Worm (Caenorhabditis elegans) whole organism, L1 larva: ENCODE results near the gene Y62E10A.20.

Experiments
- C04F5.9 ChIP-seq: sonication (generic microtip); optimal IDR thresholded peaks from 2 replicates; lab custom pipeline; 2016; ENCODE audit warnings: missing genetic modification characterization, missing compliant biosample characterization
- C34B4.2 ChIP-seq: sonication (generic microtip); optimal IDR thresholded peaks from 2 replicates; lab custom pipeline; 2017; ENCODE audit warnings: mild to moderate bottlenecking, missing genetic modification characterization, missing compliant biosample characterization
- Y116A8C.19 ChIP-seq: sonication (generic microtip); optimal IDR thresholded peaks from 2 replicates; lab custom pipeline; 2016; ENCODE audit warnings: missing compliant biosample characterization, missing genetic modification characterization, borderline replicate concordance
- aly-2 ChIP-seq: fragments of 150-350 bp; optimal IDR thresholded peaks from 2 replicates; lab custom pipeline; 2014; ENCODE audit warnings: missing biosample characterization, missing genetic modification characterization
- blmp-1 ChIP-seq: fragments of 150-350 bp; optimal IDR thresholded peaks from 2 replicates; lab custom pipeline; 2014; ENCODE audit warnings: missing biosample characterization, missing genetic modification characterization
- ceh-82 ChIP-seq, 3 experiments: fragments of 150-350 bp in 1 of 3; sonication (generic microtip) in 2 of 3; optimal IDR thresholded peaks; 2 replicates each; lab custom pipeline; 2014 to 2017; ENCODE audit warnings: missing biosample characterization in 3 of 3, missing genetic modification characterization in 3 of 3
- ceh-88 ChIP-seq: fragments of 200-800 bp; sonication (Bioruptor generic); IDR thresholded peaks from 2 replicates; pipeline ENCODE4 v1.3.6; 2022; ENCODE audit warnings: missing genetic modification characterization, missing compliant biosample characterization
- ceh-90 ChIP-seq: sonication (generic microtip); optimal IDR thresholded peaks from 2 replicates; lab custom pipeline; 2016; ENCODE audit warnings: missing genetic modification characterization, missing compliant biosample characterization
- ces-1 ChIP-seq: fragments of 150-350 bp; optimal IDR thresholded peaks from 2 replicates; lab custom pipeline; 2014; ENCODE audit warnings: missing biosample characterization, missing genetic modification reagents, missing genetic modification characterization
- dpl-1 ChIP-seq, 3 experiments: fragments of 150-350 bp in 2 of 3; sonication (generic microtip) in 1 of 3; optimal IDR thresholded peaks; 2 replicates each; lab custom pipeline; 2014 to 2017; ENCODE audit warnings: missing biosample characterization in 3 of 3, missing genetic modification characterization in 3 of 3, missing genetic modification reagents in 3 of 3
- efl-3 ChIP-seq: fragments of 200-800 bp; sonication (Bioruptor generic); optimal IDR thresholded peaks from 2 replicates; lab custom pipeline; 2018; ENCODE audit warnings: mild to moderate bottlenecking, missing genetic modification characterization, missing compliant biosample characterization
- egl-13 ChIP-seq: sonication (generic microtip); optimal IDR thresholded peaks from 2 replicates; lab custom pipeline; 2016; ENCODE audit warnings: missing genotype, missing genetic modification reagents, missing genetic modification characterization, missing compliant biosample characterization
- egl-27 ChIP-seq, 2 experiments: fragments of 150-350 bp in 1 of 2; sonication (generic microtip); optimal IDR thresholded peaks; 3 replicates each; lab custom pipeline; 2017 to 2018; ENCODE audit warnings: missing biosample characterization in 2 of 2, missing genetic modification characterization in 2 of 2, missing genetic modification reagents in 2 of 2
- fkh-4 ChIP-seq: sonication (generic microtip); optimal IDR thresholded peaks from 2 replicates; lab custom pipeline; 2016; ENCODE audit warnings: missing compliant biosample characterization, missing genetic modification characterization, borderline replicate concordance
- fkh-8 ChIP-seq: sonication (generic microtip); optimal IDR thresholded peaks from 2 replicates; lab custom pipeline; 2016; ENCODE audit warnings: mild to moderate bottlenecking, missing genetic modification characterization, missing compliant biosample characterization
- hlh-17 ChIP-seq: fragments of 200-800 bp; sonication (Bioruptor generic); optimal IDR thresholded peaks from 2 replicates; lab custom pipeline; 2018; ENCODE audit warnings: missing genetic modification characterization, mild to moderate bottlenecking, missing compliant biosample characterization, moderate library complexity, borderline replicate concordance
- hlh-4 ChIP-seq: sonication (generic microtip); optimal IDR thresholded peaks from 2 replicates; lab custom pipeline; 2016; ENCODE audit warnings: mild to moderate bottlenecking, missing genetic modification characterization, missing compliant biosample characterization
- hpl-2 ChIP-seq: fragments of 150-350 bp; optimal IDR thresholded peaks from 2 replicates; lab custom pipeline; 2014; ENCODE audit warnings: missing biosample characterization, missing genetic modification reagents, missing genetic modification characterization
- irx-1 ChIP-seq: sonication (generic microtip); optimal IDR thresholded peaks from 2 replicates; lab custom pipeline; 2016; ENCODE audit warnings: missing genetic modification characterization, missing compliant biosample characterization
- isw-1 ChIP-seq: fragments of 200-800 bp; sonication (Bioruptor generic); IDR thresholded peaks from 2 replicates; pipeline ENCODE4 v1.3.6; 2022; ENCODE audit warnings: missing genetic modification characterization, missing compliant biosample characterization
- jun-1 ChIP-seq: fragments of 150-350 bp; optimal IDR thresholded peaks from 2 replicates; lab custom pipeline; 2014; ENCODE audit warnings: missing biosample characterization, missing genetic modification reagents, missing genetic modification characterization
- lin-14 ChIP-seq: fragments of 200-800 bp; sonication (Bioruptor generic); optimal IDR thresholded peaks from 2 replicates; lab custom pipeline; 2018; ENCODE audit warnings: mild to moderate bottlenecking, missing genetic modification characterization, moderate library complexity, missing compliant biosample characterization
- lin-15B ChIP-seq: fragments of 150-350 bp; sonication (generic microtip); optimal IDR thresholded peaks from 3 replicates; lab custom pipeline; 2014; ENCODE audit warnings: missing biosample characterization, missing genetic modification characterization
- lin-39 ChIP-seq: fragments of 150-350 bp; optimal IDR thresholded peaks from 2 replicates; lab custom pipeline; 2014; ENCODE audit warnings: missing biosample characterization, missing genetic modification reagents, missing genetic modification characterization
- lsy-2 ChIP-seq, 2 experiments: fragments of 150-350 bp; optimal IDR thresholded peaks; 2 replicates each; lab custom pipeline; 2014; ENCODE audit warnings: missing biosample characterization in 2 of 2, missing genetic modification characterization in 2 of 2
- mdl-1 ChIP-seq, 2 experiments: fragments of 150-350 bp; optimal IDR thresholded peaks; 2 replicates each; lab custom pipeline; 2014 to 2017; ENCODE audit warnings: missing biosample characterization in 2 of 2, missing genetic modification characterization in 2 of 2, inconsistent platforms in 1 of 2
- nhr-11 ChIP-seq: fragments of 150-350 bp; optimal IDR thresholded peaks from 2 replicates; lab custom pipeline; 2014; ENCODE audit warnings: missing biosample characterization, missing genetic modification characterization
- nhr-12 ChIP-seq: sonication (generic microtip); optimal IDR thresholded peaks from 2 replicates; lab custom pipeline; 2017; ENCODE audit warnings: missing biosample characterization, missing genetic modification characterization
- nhr-20 ChIP-seq: sonication (generic microtip); optimal IDR thresholded peaks from 2 replicates; lab custom pipeline; 2016; ENCODE audit warnings: mild to moderate bottlenecking, missing genetic modification characterization, missing compliant biosample characterization
- nhr-237 ChIP-seq: fragments of 150-350 bp; optimal IDR thresholded peaks from 2 replicates; lab custom pipeline; 2014; ENCODE audit warnings: missing biosample characterization, missing genetic modification characterization
- nhr-71 ChIP-seq: sonication (generic microtip); optimal IDR thresholded peaks from 2 replicates; lab custom pipeline; 2016; ENCODE audit warnings: mild to moderate bottlenecking, missing genetic modification characterization, moderate library complexity, missing compliant biosample characterization
- nhr-76 ChIP-seq: sonication (generic microtip); optimal IDR thresholded peaks from 2 replicates; lab custom pipeline; 2017; ENCODE audit warnings: missing biosample characterization, missing genetic modification characterization
- nhr-77 ChIP-seq: fragments of 150-350 bp; optimal IDR thresholded peaks from 2 replicates; lab custom pipeline; 2014; ENCODE audit warnings: missing biosample characterization, missing genetic modification characterization
- nhr-84 ChIP-seq: sonication (generic microtip); optimal IDR thresholded peaks from 2 replicates; lab custom pipeline; 2017; ENCODE audit warnings: missing biosample characterization, missing genetic modification characterization
- nhr-90 ChIP-seq: sonication (generic microtip); optimal IDR thresholded peaks from 2 replicates; lab custom pipeline; 2016; ENCODE audit warnings: mild to moderate bottlenecking, missing genetic modification characterization, missing compliant biosample characterization; ENCODE audit not compliant: poor library complexity
- pag-3 ChIP-seq: sonication (generic microtip); optimal IDR thresholded peaks from 2 replicates; lab custom pipeline; 2017; ENCODE audit warnings: missing genetic modification characterization, mild to moderate bottlenecking, missing compliant biosample characterization, antibody characterized with exemption, borderline replicate concordance; ENCODE audit not compliant: insufficient read depth
- pax-3 ChIP-seq: fragments of 200-800 bp; sonication (Bioruptor generic); optimal IDR thresholded peaks from 2 replicates; lab custom pipeline; 2018; ENCODE audit warnings: mild to moderate bottlenecking, missing genetic modification characterization, moderate library complexity, missing compliant biosample characterization
- pqm-1 ChIP-seq: sonication (generic microtip); optimal IDR thresholded peaks from 3 replicates; lab custom pipeline; 2017; ENCODE audit warnings: missing biosample characterization, missing genetic modification characterization
- rnt-1 ChIP-seq: sonication (generic microtip); optimal IDR thresholded peaks from 2 replicates; lab custom pipeline; 2016; ENCODE audit warnings: mild to moderate bottlenecking, missing genetic modification characterization, moderate library complexity, missing compliant biosample characterization
- skn-1 ChIP-seq: fragments of 150-350 bp; optimal IDR thresholded peaks from 2 replicates; lab custom pipeline; 2014; ENCODE audit warnings: missing biosample characterization, missing genetic modification characterization
- snpc-4 ChIP-seq: fragments of 150-350 bp; optimal IDR thresholded peaks from 2 replicates; lab custom pipeline; 2014; ENCODE audit warnings: missing biosample characterization, missing genetic modification characterization
- snu-23 ChIP-seq: sonication (generic microtip); optimal IDR thresholded peaks from 2 replicates; lab custom pipeline; 2016; ENCODE audit warnings: missing genetic modification characterization, missing compliant biosample characterization
- sox-4 ChIP-seq: sonication (generic microtip); optimal IDR thresholded peaks from 2 replicates; lab custom pipeline; 2016; ENCODE audit warnings: missing genetic modification characterization, missing compliant biosample characterization
- sup-37 ChIP-seq: fragments of 200-800 bp; sonication (Bioruptor generic); optimal IDR thresholded peaks from 2 replicates; lab custom pipeline; 2018; ENCODE audit warnings: mild to moderate bottlenecking, missing genetic modification characterization, missing compliant biosample characterization
- swsn-7 ChIP-seq: sonication (generic microtip); optimal IDR thresholded peaks from 2 replicates; lab custom pipeline; 2016; ENCODE audit warnings: missing genetic modification characterization, missing compliant biosample characterization
- tbx-2 ChIP-seq: sonication (generic microtip); optimal IDR thresholded peaks from 2 replicates; lab custom pipeline; 2016; ENCODE audit warnings: missing genetic modification characterization, missing compliant biosample characterization
- tlp-1 ChIP-seq: fragments of 150-350 bp; optimal IDR thresholded peaks from 2 replicates; lab custom pipeline; 2014; ENCODE audit warnings: missing biosample characterization, missing genetic modification characterization
- unc-130 ChIP-seq: fragments of 150-350 bp; optimal IDR thresholded peaks from 2 replicates; lab custom pipeline; 2017; ENCODE audit warnings: missing biosample characterization, missing genetic modification characterization, inconsistent platforms
- unc-86 ChIP-seq: sonication (generic microtip); optimal IDR thresholded peaks from 2 replicates; lab custom pipeline; 2016; ENCODE audit warnings: missing genetic modification characterization, missing compliant biosample characterization
- unc-98 ChIP-seq: fragments of 200-800 bp; sonication (Bioruptor generic); IDR thresholded peaks from 2 replicates; pipeline ENCODE4 v1.3.6; 2022; ENCODE audit warnings: missing genetic modification characterization, missing compliant biosample characterization
- xbp-1 ChIP-seq: sonication (generic microtip); optimal IDR thresholded peaks from 2 replicates; lab custom pipeline; 2016; ENCODE audit warnings: missing genetic modification characterization, missing compliant biosample characterization
- zip-4 ChIP-seq: fragments of 200-800 bp; sonication (Bioruptor generic); optimal IDR thresholded peaks from 2 replicates; lab custom pipeline; 2018; ENCODE audit warnings: mild to moderate bottlenecking, missing genetic modification characterization, moderate library complexity, missing compliant biosample characterization
- ztf-11 ChIP-seq, 2 experiments: sonication (generic microtip); optimal IDR thresholded peaks; 2 replicates each; lab custom pipeline; 2016 to 2017; ENCODE audit warnings: missing genetic modification characterization in 2 of 2, missing biosample characterization in 1 of 2, missing compliant biosample characterization in 1 of 2

Gene Y62E10A.20

DNA sequence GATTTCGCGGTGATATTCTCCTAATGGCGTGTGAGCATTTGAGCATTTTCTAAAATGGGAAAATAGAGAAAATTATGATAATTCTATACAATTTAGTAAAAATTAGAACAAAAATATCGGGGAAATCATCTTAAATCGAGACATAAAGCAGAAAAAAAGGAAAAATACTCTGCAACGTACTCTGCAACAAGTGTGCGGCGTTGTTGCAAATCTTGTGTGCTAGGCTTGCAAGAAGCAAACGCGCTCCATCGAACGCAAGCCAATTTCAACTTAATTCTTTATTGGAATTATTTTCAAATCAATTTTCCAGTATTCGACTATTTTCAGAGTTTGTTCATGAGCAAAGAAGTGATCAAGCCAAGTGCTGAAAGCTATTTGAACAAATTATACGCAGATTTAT, at the start of gene Y62E10A.20, which contains the start of the genes Y62E10A.23 and mdt-9:
Gene Y62E10A.20, minus strand, starts transcription at position 49 of the 400 bp plus-strand sequence.
Gene Y62E10A.23, plus strand, starts transcription at position 282 of the 400 bp plus-strand sequence.
Gene mdt-9, plus strand, starts transcription at position 338 of the 400 bp plus-strand sequence.
- TF ChIP-seq pqm-1 (tag; lab: Kevin White, UChicago) (no peak), nhr-71 (tag; lab: Kevin White, UChicago) (peak; percentile 84), sox-4 (tag; lab: Kevin White, UChicago) (peak; percentile 18), zip-4 (GFP tag; lab: Kevin White, UChicago) (no peak), isw-1 (GFP tag; lab: Robert Waterston, UW) (peak; percentile 59), efl-3 (GFP tag; lab: Kevin White, UChicago) (no peak), unc-98 (GFP tag; lab: Robert Waterston, UW) (no peak), C34B4.2 (tag; lab: Kevin White, UChicago) (no peak), snu-23 (peak; percentile 83), aly-2 (tag; lab: Kevin White, UChicago) (peak; percentile 42), irx-1 (peak; percentile 54), swsn-7 (tag; lab: Kevin White, UChicago) (peak; percentile 74), unc-130 (tag; lab: Kevin White, UChicago) (peak; percentile 90), mdl-1 (tag; optimal IDR thresholded peaks at IDR 0.05; lab: Kevin White, UChicago) (peak in 1 of 2 experiments; percentile 69), snpc-4 (tag; lab: Kevin White, UChicago) (peak; percentile 28), unc-86 (tag; lab: Kevin White, UChicago) (peak; percentile 69), nhr-77 (tag; lab: Kevin White, UChicago) (peak; percentile 41), fkh-4 (tag; lab: Kevin White, UChicago) (no peak), skn-1 (tag; lab: Kevin White, UChicago) (peak; percentile 90), blmp-1 (peak; percentile 75), dpl-1 (GFP tag; optimal IDR thresholded peaks at IDR 0.05; lab: Kevin White, UChicago) (peak; percentile 63 to 76 (median 75)), nhr-20 (tag; lab: Kevin White, UChicago) (peak; percentile 72), ceh-88 (GFP tag; lab: Robert Waterston, UW) (no peak), C04F5.9 (tag; lab: Kevin White, UChicago) (peak; percentile 24), rnt-1 (tag; lab: Kevin White, UChicago) (peak; percentile 85), tlp-1 (tag; lab: Kevin White, UChicago) (no peak), lin-15B (peak; percentile 89), sup-37 (GFP tag; lab: Kevin White, UChicago) (no peak), jun-1 (tag; lab: Kevin White, UChicago) (peak; percentile 64), nhr-11 (no peak), xbp-1 (tag; lab: Kevin White, UChicago) (peak; percentile 75), hlh-4 (tag; lab: Kevin White, UChicago) (no peak), nhr-76 (no peak), egl-13 (peak; percentile 31), ztf-11 (tag; optimal IDR thresholded peaks at IDR 0.05; lab: Kevin White, UChicago) (peak in 1 of 2 experiments; percentile 47), lin-14 (GFP tag; lab: Kevin White, UChicago) (peak; percentile 76), tbx-2 (tag; lab: Kevin White, UChicago) (peak; percentile 75), fkh-8 (tag; lab: Kevin White, UChicago) (peak; percentile 77), ces-1 (GFP tag; lab: Kevin White, UChicago) (no peak), nhr-237 (tag; lab: Kevin White, UChicago) (no peak), hlh-17 (GFP tag; lab: Kevin White, UChicago) (no peak), ceh-90 (tag; lab: Kevin White, UChicago) (no peak), nhr-90 (tag; lab: Kevin White, UChicago) (peak; percentile 65), lin-39 (tag; lab: Kevin White, UChicago) (peak; percentile 58), pag-3 (tag; lab: Kevin White, UChicago) (no peak), Y116A8C.19 (no peak), egl-27 (tag; optimal IDR thresholded peaks at IDR 0.05; lab: Kevin White, UChicago) (no peak), ceh-82 (tag; optimal IDR thresholded peaks at IDR 0.05; lab: Kevin White, UChicago) (peak; percentile 69 to 86 (median 80)), pax-3 (tag; lab: Kevin White, UChicago) (peak; percentile 31), hpl-2 (peak; percentile 47), lsy-2 (tag; optimal IDR thresholded peaks at IDR 0.05; lab: Kevin White, UChicago) (peak; percentile 81 to 91), nhr-84 (no peak), nhr-12 (tag; lab: Kevin White, UChicago) (no peak)
